ENCODE assay signal across 5 worm cellular contexts in genomic region chrIV:3135000-3135399, ce11.
A peak's percentile ranks its signal among the peaks of the same experiment; 100 is the strongest.
TF ChIP-seq lines count a peak whose summit lies in the region.

No protein-coding gene starts in this region.

TF ChIP-seq in whole organism, L1 larva, 84 proteins besides CTCF, POLR2A, EP300 and RAD21 (continues in another document):
- TF ChIP-seq lsy-2 (tag; optimal IDR thresholded peaks at IDR 0.05; lab: Kevin White, UChicago) (peak; percentile 5 to 62), dpl-1 (GFP tag; optimal IDR thresholded peaks at IDR 0.05; lab: Kevin White, UChicago) (peak in 1 of 3 experiments; percentile 16), fkh-8 (tag; optimal IDR thresholded peaks at IDR 0.05; lab: Kevin White, UChicago) (peak; percentile 87), nhr-47 (tag; optimal IDR thresholded peaks at IDR 0.05; lab: Kevin White, UChicago) (peak; percentile 63), tlp-1 (tag; optimal IDR thresholded peaks at IDR 0.05; lab: Kevin White, UChicago) (no peak), pax-3 (tag; optimal IDR thresholded peaks at IDR 0.05; lab: Kevin White, UChicago) (no peak), fkh-10 (GFP tag; optimal IDR thresholded peaks at IDR 0.05; lab: Kevin White, UChicago) (peak; percentile 73), C34B4.2 (tag; optimal IDR thresholded peaks at IDR 0.05; lab: Kevin White, UChicago) (no peak), efl-1 (optimal IDR thresholded peaks at IDR 0.05; lab: Kevin White, UChicago) (peak; percentile 0 to 27), efl-1 (GFP tag; optimal IDR thresholded peaks at IDR 0.05 in 1 of 2; lab: Kevin White, UChicago) (peak in 1 of 2 experiments; percentile 1), nhr-20 (tag; optimal IDR thresholded peaks at IDR 0.05; lab: Kevin White, UChicago) (no peak), dsc-1 (tag; optimal IDR thresholded peaks at IDR 0.05; lab: Kevin White, UChicago) (peak; percentile 11), mep-1 (tag; optimal IDR thresholded peaks at IDR 0.05; lab: Kevin White, UChicago) (peak; percentile 19), xbp-1 (tag; optimal IDR thresholded peaks at IDR 0.05; lab: Kevin White, UChicago) (no peak), unc-86 (tag; optimal IDR thresholded peaks at IDR 0.05; lab: Kevin White, UChicago) (peak; percentile 55), tbx-2 (tag; optimal IDR thresholded peaks at IDR 0.05; lab: Kevin White, UChicago) (peak; percentile 53), aly-2 (tag; optimal IDR thresholded peaks at IDR 0.05; lab: Kevin White, UChicago) (no peak), isw-1 (GFP tag; IDR thresholded peaks at IDR 0.05; lab: Robert Waterston, UW) (peak; percentile 33)

TF ChIP-seq in whole organism, L3 larva, 47 proteins besides CTCF, POLR2A, EP300 and RAD21:
- peak; percentile 71 for TF ChIP-seq nfya-1 (tag; optimal IDR thresholded peaks at IDR 0.05; lab: Kevin White, UChicago; ENCODE audit: insufficient read depth)
- TF ChIP-seq mdl-1 (tag; optimal IDR thresholded peaks at IDR 0.05; lab: Kevin White, UChicago), result peak; percentile 22
- TF ChIP-seq egl-5 (tag; optimal IDR thresholded peaks at IDR 0.05; lab: Kevin White, UChicago), result peak; percentile 88
- peak; percentile 50 for TF ChIP-seq hmg-11 (tag; optimal IDR thresholded peaks at IDR 0.05; lab: Kevin White, UChicago)
- no peak for TF ChIP-seq lin-15B (tag; optimal IDR thresholded peaks at IDR 0.05; lab: Kevin White, UChicago)
- TF ChIP-seq nhr-67 (tag; optimal IDR thresholded peaks at IDR 0.05; lab: Kevin White, UChicago), result no peak
- TF ChIP-seq fkh-10 (GFP tag; optimal IDR thresholded peaks at IDR 0.05; lab: Kevin White, UChicago), result peak; percentile 37
- TF ChIP-seq eor-1 (tag; optimal IDR thresholded peaks at IDR 0.05; lab: Kevin White, UChicago), result no peak
- TF ChIP-seq lin-39 (tag; optimal IDR thresholded peaks at IDR 0.05; lab: Kevin White, UChicago), result peak; percentile 88
- no peak for TF ChIP-seq aly-2 (tag; optimal IDR thresholded peaks at IDR 0.05; lab: Kevin White, UChicago)
- peak; percentile 11 for TF ChIP-seq skn-1 (tag; optimal IDR thresholded peaks at IDR 0.05; lab: Kevin White, UChicago)
- no peak for TF ChIP-seq pha-4 (tag; optimal IDR thresholded peaks at IDR 0.05; lab: Kevin White, UChicago)
- TF ChIP-seq nhr-11 (tag; optimal IDR thresholded peaks at IDR 0.05; lab: Kevin White, UChicago), result peak; percentile 51
- no peak for TF ChIP-seq nhr-237 (tag; optimal IDR thresholded peaks at IDR 0.05; lab: Kevin White, UChicago)

TF ChIP-seq in whole organism, early embryonic, 17 proteins besides CTCF, POLR2A, EP300 and RAD21:
- peak; percentile 36 for TF ChIP-seq hmg-4 (GFP tag; optimal IDR thresholded peaks at IDR 0.05; lab: Kevin White, UChicago)
- no peak for TF ChIP-seq hnd-1 (tag; optimal IDR thresholded peaks at IDR 0.05; lab: Kevin White, UChicago)

TF ChIP-seq in whole organism, midembryonic, 9 proteins besides CTCF, POLR2A, EP300 and RAD21:
- TF ChIP-seq flt-1 (GFP tag; IDR thresholded peaks at IDR 0.05; lab: Robert Waterston, UW), result 0 out of 2 replicates have a peak, but pooled peaks have one; percentile 24
- TF ChIP-seq klf-2 (GFP tag; conservative IDR thresholded peaks at IDR 0.05; lab: Robert Waterston, UW), result no peak

TF ChIP-seq in whole organism, young adult, 124 proteins besides CTCF, POLR2A, EP300 and RAD21 (continues in another document):
- no peak for TF ChIP-seq K11D2.4 (GFP tag; IDR thresholded peaks at IDR 0.05; lab: Robert Waterston, UW)
- TF ChIP-seq madf-10 (tag; optimal IDR thresholded peaks at IDR 0.05; lab: Kevin White, UChicago), result peak; percentile 12
- no peak for TF ChIP-seq ztf-25 (GFP tag; IDR thresholded peaks at IDR 0.05; lab: Robert Waterston, UW)
- TF ChIP-seq cebp-2 (GFP tag; IDR thresholded peaks at IDR 0.05; lab: Robert Waterston, UW), result no peak
- TF ChIP-seq mel-28 (tag; optimal IDR thresholded peaks at IDR 0.05; lab: Kevin White, UChicago; ENCODE audit: borderline replicate concordance), result no peak
- no peak for TF ChIP-seq him-1 (tag; optimal IDR thresholded peaks at IDR 0.05; lab: Kevin White, UChicago)
- TF ChIP-seq ztf-3 (GFP tag; optimal IDR thresholded peaks at IDR 0.05; lab: Kevin White, UChicago), result no peak
- no peak for TF ChIP-seq F57A8.1 (GFP tag; optimal IDR thresholded peaks at IDR 0.05; lab: Kevin White, UChicago)
- no peak for TF ChIP-seq sea-2 (GFP tag; IDR thresholded peaks at IDR 0.05; lab: Robert Waterston, UW)
- TF ChIP-seq F10E7.11 (tag; optimal IDR thresholded peaks at IDR 0.05; lab: Kevin White, UChicago), result no peak
- TF ChIP-seq aptf-2 (GFP tag; conservative IDR thresholded peaks at IDR 0.05; lab: Robert Waterston, UW), result no peak
- TF ChIP-seq unc-130 (GFP tag; optimal IDR thresholded peaks at IDR 0.05; lab: Kevin White, UChicago), result no peak
- TF ChIP-seq ztf-18 (tag; optimal IDR thresholded peaks at IDR 0.05; lab: Kevin White, UChicago), result no peak
- TF ChIP-seq F49E8.2 (tag; optimal IDR thresholded peaks at IDR 0.05; lab: Kevin White, UChicago; ENCODE audit: insufficient read depth), result no peak
- TF ChIP-seq mcd-1 (GFP tag; IDR thresholded peaks at IDR 0.05; lab: Robert Waterston, UW), result peak; percentile 28; the same call in 1 of the 2 replicates
- no peak for TF ChIP-seq Y53F4B.3 (GFP tag; IDR thresholded peaks at IDR 0.05; lab: Robert Waterston, UW)
- TF ChIP-seq gei-17 (GFP tag; optimal IDR thresholded peaks at IDR 0.05; lab: Kevin White, UChicago), result no peak
- TF ChIP-seq zfh-2 (GFP tag; conservative IDR thresholded peaks at IDR 0.05; lab: Robert Waterston, UW), result peak; percentile 90
- no peak for TF ChIP-seq egrh-3 (GFP tag; IDR thresholded peaks at IDR 0.05; lab: Robert Waterston, UW)
- TF ChIP-seq nhr-120 (GFP tag; IDR thresholded peaks at IDR 0.05; lab: Robert Waterston, UW), result no peak
- no peak for TF ChIP-seq madf-6 (GFP tag; IDR thresholded peaks at IDR 0.05; lab: Robert Waterston, UW)
- TF ChIP-seq dox-1 (GFP tag; IDR thresholded peaks at IDR 0.05; lab: Robert Waterston, UW), result 0 out of 2 replicates have a peak, but pooled peaks have one; percentile 40
- no peak for TF ChIP-seq attf-5 (GFP tag; optimal IDR thresholded peaks at IDR 0.05; lab: Kevin White, UChicago)
- no peak for TF ChIP-seq ZK185.1 (tag; optimal IDR thresholded peaks at IDR 0.05; lab: Kevin White, UChicago; ENCODE audit: poor library complexity, severe bottlenecking)
- TF ChIP-seq cebp-1 (GFP tag; IDR thresholded peaks at IDR 0.05; lab: Robert Waterston, UW), result no peak
- peak; percentile 49 for TF ChIP-seq cebp-1 (tag; optimal IDR thresholded peaks at IDR 0.05; lab: Kevin White, UChicago)
- no peak for TF ChIP-seq xnd-1 (tag; optimal IDR thresholded peaks at IDR 0.05; lab: Kevin White, UChicago)
- no peak for TF ChIP-seq bed-1 (GFP tag; IDR thresholded peaks at IDR 0.05; lab: Robert Waterston, UW)
- no peak for TF ChIP-seq snpc-4 (GFP tag; optimal IDR thresholded peaks at IDR 0.05; lab: Kevin White, UChicago)
- no peak for TF ChIP-seq snpc-4 (tag; optimal IDR thresholded peaks at IDR 0.05; lab: Kevin White, UChicago)
- TF ChIP-seq egl-44 (GFP tag; IDR thresholded peaks at IDR 0.05; lab: Robert Waterston, UW), result no peak
- TF ChIP-seq lin-26 (GFP tag; IDR thresholded peaks at IDR 0.05; lab: Robert Waterston, UW), result no peak
- TF ChIP-seq nhr-90 (tag; optimal IDR thresholded peaks at IDR 0.05; lab: Kevin White, UChicago), result no peak
- TF ChIP-seq snpc-3.4 (tag; optimal IDR thresholded peaks at IDR 0.05; lab: Kevin White, UChicago), result no peak
- TF ChIP-seq ztf-6 (GFP tag; IDR thresholded peaks at IDR 0.05; lab: Robert Waterston, UW), result no peak
- no peak for TF ChIP-seq ceh-40 (GFP tag; IDR thresholded peaks at IDR 0.05; lab: Robert Waterston, UW)
- no peak for TF ChIP-seq ceh-91 (GFP tag; IDR thresholded peaks at IDR 0.05; lab: Robert Waterston, UW)
- TF ChIP-seq Y67H2A.10 (GFP tag; conservative IDR thresholded peaks at IDR 0.05; lab: Robert Waterston, UW), result no peak
- no peak for TF ChIP-seq nhr-179 (tag; optimal IDR thresholded peaks at IDR 0.05; lab: Kevin White, UChicago)
- peak; percentile 26; the same call in 1 of the 2 replicates for TF ChIP-seq hmg-1.2 (GFP tag; IDR thresholded peaks at IDR 0.05; lab: Robert Waterston, UW)
- no peak for TF ChIP-seq tlf-1 (GFP tag; optimal IDR thresholded peaks at IDR 0.05; lab: Kevin White, UChicago)
- no peak for TF ChIP-seq ekl-4 (GFP tag; IDR thresholded peaks at IDR 0.05; lab: Robert Waterston, UW)
- TF ChIP-seq egl-18 (GFP tag; IDR thresholded peaks at IDR 0.05; lab: Robert Waterston, UW), result no peak
- TF ChIP-seq dpl-1 (GFP tag; optimal IDR thresholded peaks at IDR 0.05; lab: Kevin White, UChicago), result no peak
- no peak for TF ChIP-seq nfyb-1 (GFP tag; IDR thresholded peaks at IDR 0.05; lab: Robert Waterston, UW)
- no peak for TF ChIP-seq sptf-2 (GFP tag; optimal IDR thresholded peaks at IDR 0.05; lab: Kevin White, UChicago)
- TF ChIP-seq snpc-1.1 (tag; optimal IDR thresholded peaks at IDR 0.05; lab: Kevin White, UChicago; ENCODE audit: insufficient read depth), result no peak
- no peak for TF ChIP-seq snpc-1.3 (tag; optimal IDR thresholded peaks at IDR 0.05; lab: Kevin White, UChicago; ENCODE audit: insufficient read depth)
- no peak for TF ChIP-seq madf-3 (GFP tag; IDR thresholded peaks at IDR 0.05; lab: Robert Waterston, UW)
- TF ChIP-seq nhr-80 (tag; optimal IDR thresholded peaks at IDR 0.05; lab: Kevin White, UChicago), result no peak
- no peak for TF ChIP-seq ztf-22 (GFP tag; optimal IDR thresholded peaks at IDR 0.05; lab: Kevin White, UChicago)
- no peak for TF ChIP-seq repo-1 (tag; optimal IDR thresholded peaks at IDR 0.05; lab: Kevin White, UChicago)
- TF ChIP-seq somi-1 (GFP tag; optimal IDR thresholded peaks at IDR 0.05; lab: Kevin White, UChicago), result peak; percentile 9
- TF ChIP-seq hlh-26 (GFP tag; conservative IDR thresholded peaks at IDR 0.05; lab: Robert Waterston, UW), result no peak
- no peak for TF ChIP-seq nfya-1 (tag; optimal IDR thresholded peaks at IDR 0.05; lab: Kevin White, UChicago; ENCODE audit: borderline replicate concordance, insufficient read depth)
- TF ChIP-seq Y53G8AR.9 (GFP tag; conservative IDR thresholded peaks at IDR 0.05; lab: Robert Waterston, UW), result no peak
- no peak for TF ChIP-seq F37B4.10 (GFP tag; IDR thresholded peaks at IDR 0.05; lab: Robert Waterston, UW)
- no peak for TF ChIP-seq lag-1 (GFP tag; IDR thresholded peaks at IDR 0.05; lab: Robert Waterston, UW)
- TF ChIP-seq ets-4 (GFP tag; optimal IDR thresholded peaks at IDR 0.05; lab: Kevin White, UChicago), result no peak
- no peak for TF ChIP-seq Y95B8A.8 (GFP tag; IDR thresholded peaks at IDR 0.05; lab: Robert Waterston, UW)
- TF ChIP-seq ama-1 (optimal IDR thresholded peaks at IDR 0.05; lab: Kevin White, UChicago), result no peak
- TF ChIP-seq ama-1 (GFP tag; optimal IDR thresholded peaks at IDR 0.05; lab: Kevin White, UChicago), result no peak

Comparison
In these comparisons a context has a peak if more than half of its experiments do, and no peak if none do; other contexts are left out.
1. Of the 8 proteins assayed by ChIP-seq in both whole organism, young adult and whole organism, L1 larva: peak only in whole organism, young adult: none; only in whole organism, L1 larva: efl-1; in both: none; in neither: 5; mixed calls (peak in some experiments, not most) for 2.